Fruit fly (Drosophila melanogaster) S2 (cell line): ENCODE data around the gene CG14374.
A peak's percentile ranks its signal among the peaks of the same experiment; 100 is the strongest.

Source experiments
- CG8478 ChIP-seq: fragments of >200 bp; optimal IDR thresholded peaks from 2 replicates; lab custom pipeline; 2018
- CTCF ChIP-seq, 2 experiments: fragments of >200 bp; optimal IDR thresholded peaks; 2 replicates each; lab custom pipeline; 2018

The CG14374 gene

DNA sequence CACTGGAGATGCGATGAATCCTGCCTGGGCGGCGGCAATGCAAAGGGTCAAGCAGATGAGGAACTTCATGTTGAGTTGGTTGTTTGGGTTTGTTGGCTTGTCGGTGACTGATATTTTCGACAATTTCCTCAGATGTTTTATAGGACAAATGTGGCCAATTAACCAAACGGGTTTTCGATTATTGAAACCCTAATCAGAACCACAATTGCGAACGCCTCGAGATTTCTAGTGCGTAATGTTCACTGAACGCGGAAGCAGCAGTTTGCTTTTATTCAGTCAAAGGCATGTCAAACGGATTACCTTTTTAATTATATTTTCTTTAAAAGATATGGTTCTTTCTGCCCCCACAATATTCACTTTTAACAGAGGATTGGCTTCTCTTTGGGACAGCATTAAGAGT, at the start of gene CG14374:
Gene CG14374, minus strand, starts transcription at position 101 of the 400 bp plus-strand sequence.
- TF ChIP-seq CTCF (optimal IDR thresholded peaks at IDR 0.05; lab: Kevin White, UChicago): no peak
- no peak for TF ChIP-seq CG8478

DNA sequence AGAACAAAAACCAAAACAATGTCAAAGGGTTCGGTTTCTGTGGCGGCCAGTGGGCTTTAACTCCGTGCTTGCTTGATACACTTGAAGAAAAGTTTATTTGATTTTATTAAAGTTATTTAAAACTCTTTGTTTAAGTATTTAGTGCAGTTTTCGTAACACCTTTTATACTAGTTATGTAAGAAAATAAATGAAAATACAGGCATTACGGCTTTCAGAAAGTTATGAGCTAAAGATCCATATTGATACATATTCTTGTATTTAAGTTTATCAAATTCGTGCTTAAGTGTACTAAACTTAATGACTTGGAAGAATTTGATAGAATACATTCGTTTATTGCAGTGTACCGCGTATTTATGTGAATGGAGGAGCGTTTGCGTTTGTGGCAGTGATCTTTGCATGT, 49.5 kb upstream of the CG14374 start:
- TF ChIP-seq CTCF (optimal IDR thresholded peaks at IDR 0.05; lab: Kevin White, UChicago) (no peak), CG8478 (no peak)

DNA sequence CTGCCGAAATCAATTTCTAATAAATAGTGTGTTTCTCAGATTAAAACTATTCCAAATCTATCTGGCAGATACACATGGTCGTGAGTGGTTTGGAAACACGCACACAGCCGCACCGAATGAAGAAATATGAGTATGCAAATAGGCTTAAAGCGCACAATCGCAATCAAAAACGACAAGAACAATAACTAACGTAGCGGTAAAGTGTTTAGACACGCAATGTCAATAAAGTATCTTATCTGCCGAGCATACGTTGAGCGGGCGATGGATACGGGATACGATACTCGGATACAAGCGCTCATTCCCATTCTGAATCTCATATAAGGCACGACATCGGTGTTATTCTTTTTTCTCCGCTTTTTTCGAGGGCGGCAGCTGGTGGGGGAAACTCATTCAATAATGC, 49.1 kb upstream of the CG14374 start:
- TF ChIP-seq CG8478 (no peak), CTCF (optimal IDR thresholded peaks at IDR 0.05; lab: Kevin White, UChicago) (no peak)

DNA sequence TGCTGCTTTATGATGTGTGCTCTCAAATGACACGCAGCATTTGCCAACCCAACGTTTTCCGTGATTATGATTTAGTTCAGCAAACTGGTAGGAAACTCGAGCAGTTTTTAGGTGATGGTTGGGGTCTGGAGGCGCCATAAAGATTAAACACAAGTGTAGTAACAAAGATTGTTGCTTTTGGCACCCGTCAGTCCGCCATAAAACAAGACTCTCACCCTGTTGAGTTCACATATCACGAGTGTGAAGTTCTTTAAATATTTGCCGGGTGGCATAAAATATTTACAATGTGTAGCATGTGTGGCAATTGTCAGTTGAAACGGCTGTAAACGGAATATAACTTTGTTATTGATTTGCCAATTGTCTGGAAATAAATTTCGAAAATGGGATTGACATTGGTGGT, 44.8 kb upstream of the CG14374 start:
- TF ChIP-seq CTCF (optimal IDR thresholded peaks at IDR 0.05; lab: Kevin White, UChicago) (no peak), CG8478 (no peak)

DNA sequence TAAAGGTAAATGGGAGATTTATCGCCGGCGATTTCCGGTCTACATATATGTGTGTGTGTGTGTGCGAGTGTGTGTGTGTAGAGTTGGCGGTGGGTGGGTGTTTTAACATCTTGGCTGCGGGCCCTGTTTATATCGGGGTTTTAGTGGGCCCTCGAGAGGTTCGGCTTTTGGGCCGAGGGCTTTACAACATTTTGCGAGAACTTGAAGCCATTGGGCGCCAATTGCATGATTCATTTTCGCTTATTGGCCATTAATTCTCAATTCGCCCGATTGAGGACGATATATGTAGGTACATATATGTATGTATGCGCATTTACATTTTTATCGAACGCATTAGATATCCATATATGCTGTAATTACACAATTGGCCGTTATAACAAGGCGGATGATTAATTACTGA, 38.9 kb upstream of the CG14374 start:
- TF ChIP-seq CG8478 (no peak), CTCF (optimal IDR thresholded peaks at IDR 0.05; lab: Kevin White, UChicago) (no peak)

DNA sequence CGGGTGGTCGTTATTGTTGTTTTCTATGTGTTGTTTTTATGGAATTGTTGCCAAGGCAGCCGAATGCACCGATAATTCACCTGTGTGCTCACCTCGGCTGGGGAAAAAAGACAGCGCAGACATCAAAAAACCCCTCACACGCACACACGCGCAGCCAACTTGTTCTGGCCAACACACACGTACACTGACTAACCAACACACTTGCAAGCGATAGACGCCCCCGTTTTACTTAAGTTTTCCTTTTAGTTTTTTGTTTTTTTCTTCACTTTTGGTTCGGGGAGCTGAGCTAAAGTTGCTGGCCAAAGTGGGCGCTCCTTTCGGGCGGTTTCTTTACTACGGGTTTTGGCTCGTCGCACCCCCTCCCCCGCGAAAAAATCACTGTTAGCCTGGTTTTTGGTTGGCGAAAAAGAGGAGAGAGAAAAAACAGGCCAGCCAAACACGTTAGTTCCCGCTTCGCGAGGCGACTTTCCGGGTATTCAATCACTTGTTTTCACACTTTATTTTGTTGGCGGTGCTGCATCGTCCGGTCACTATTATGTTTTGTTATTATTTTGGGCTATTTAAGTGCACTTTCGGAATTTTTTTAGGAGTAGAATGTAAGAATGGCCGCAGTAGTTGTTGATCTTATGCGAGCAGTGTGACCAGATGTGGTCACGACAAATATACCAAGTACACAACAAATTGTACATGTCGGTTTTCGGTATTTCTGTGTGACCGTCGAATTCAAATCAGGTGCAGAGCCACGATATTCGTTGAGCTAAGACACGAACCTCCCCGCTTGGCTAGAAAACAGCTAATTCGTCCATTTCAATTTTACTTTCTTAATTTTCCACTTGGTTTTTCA, 37.6 kb upstream of the CG14374 start, which contains the start of gene yrt:
Gene yrt, minus strand, starts transcription at position 660 of the 844 bp plus-strand sequence.
- TF ChIP-seq CG8478 (no peak), CTCF (optimal IDR thresholded peaks at IDR 0.05; lab: Kevin White, UChicago) (peak; percentile 72 to 77)

DNA sequence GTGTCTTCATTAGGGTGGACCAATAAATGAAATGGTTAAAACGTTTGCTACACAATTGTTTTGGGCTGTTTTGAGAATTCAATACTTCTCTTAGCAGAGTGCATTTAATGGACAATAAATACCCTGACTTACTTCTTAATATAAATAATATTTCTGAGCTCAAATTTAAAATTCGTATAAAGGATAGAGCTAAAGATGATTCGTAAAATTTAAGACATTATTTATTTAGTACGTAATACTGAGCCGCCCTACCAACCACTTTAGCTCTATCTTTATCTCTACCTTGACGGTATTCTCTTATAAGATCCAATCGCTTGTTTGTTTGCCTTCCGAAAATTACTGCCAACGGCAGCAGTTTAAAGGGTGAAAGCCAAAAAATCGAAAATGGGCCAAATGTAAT, 36.7 kb upstream of the CG14374 start:
- TF ChIP-seq CTCF (optimal IDR thresholded peaks at IDR 0.05; lab: Kevin White, UChicago): no peak
- TF ChIP-seq CG8478: no peak

DNA sequence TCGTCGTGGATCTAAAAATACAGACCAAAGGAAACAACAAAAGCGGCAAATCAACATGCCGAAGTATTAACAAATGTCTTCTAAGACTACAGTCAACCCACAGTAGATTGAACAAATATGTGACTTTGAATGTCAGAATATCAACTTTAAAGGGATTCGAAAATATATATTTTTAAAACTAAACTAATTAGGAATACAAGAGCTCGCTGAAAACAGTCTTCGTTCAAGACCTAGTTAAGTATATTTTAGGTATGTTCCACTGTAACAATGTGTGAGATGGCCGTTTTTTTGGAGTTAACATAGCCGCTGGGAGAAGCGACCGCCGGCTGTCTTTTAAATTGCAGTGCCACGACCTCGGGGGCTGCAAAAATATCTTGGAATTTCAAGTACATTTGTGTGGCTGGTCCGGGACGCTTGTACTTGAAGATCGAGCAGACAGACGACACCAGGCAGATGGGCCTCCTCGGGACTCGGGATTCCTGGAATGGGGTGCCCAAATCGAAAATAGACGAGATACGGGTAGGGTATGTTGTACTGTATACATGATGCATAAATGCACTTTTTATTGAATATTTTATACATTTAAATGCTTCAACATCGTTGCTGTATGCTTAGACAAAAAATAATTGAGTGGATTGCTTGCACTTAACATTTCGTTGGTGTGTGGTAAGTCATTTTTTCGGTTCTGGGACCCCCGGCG, 31.6 kb upstream of the CG14374 start:
- no peak for TF ChIP-seq CTCF (optimal IDR thresholded peaks at IDR 0.05; lab: Kevin White, UChicago)
- TF ChIP-seq CG8478: no peak

DNA sequence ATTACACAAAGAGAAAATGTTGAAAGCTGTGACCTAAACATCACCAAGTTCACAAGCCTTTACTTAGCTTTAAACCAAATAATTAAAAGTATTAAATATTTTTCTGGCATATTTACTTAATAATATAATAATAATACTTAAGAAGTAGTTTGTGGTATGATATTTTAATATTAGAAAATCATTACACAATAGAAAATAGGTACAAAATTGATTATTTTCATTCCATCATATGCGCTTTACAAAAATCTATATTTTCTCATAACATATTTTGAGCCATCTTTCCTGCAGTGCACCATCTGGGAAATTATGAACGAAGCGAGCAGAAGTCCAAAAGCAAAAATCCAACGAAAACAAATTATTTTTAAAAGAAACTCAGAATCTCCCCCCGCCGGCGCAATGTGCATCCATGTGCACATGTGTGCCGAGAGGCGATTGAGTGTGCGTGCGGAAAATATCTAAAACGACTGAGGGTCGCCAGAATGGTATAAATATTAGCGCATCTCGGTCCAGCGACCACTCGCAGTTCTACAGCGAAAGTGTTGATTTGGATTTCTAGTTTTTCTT, 28.6 kb upstream of the CG14374 start, which contains the start of gene Act87E:
Gene Act87E, plus strand, starts transcription at position 514 of the 564 bp plus-strand sequence.
- no peak for TF ChIP-seq CTCF (optimal IDR thresholded peaks at IDR 0.05; lab: Kevin White, UChicago)
- no peak for TF ChIP-seq CG8478

DNA sequence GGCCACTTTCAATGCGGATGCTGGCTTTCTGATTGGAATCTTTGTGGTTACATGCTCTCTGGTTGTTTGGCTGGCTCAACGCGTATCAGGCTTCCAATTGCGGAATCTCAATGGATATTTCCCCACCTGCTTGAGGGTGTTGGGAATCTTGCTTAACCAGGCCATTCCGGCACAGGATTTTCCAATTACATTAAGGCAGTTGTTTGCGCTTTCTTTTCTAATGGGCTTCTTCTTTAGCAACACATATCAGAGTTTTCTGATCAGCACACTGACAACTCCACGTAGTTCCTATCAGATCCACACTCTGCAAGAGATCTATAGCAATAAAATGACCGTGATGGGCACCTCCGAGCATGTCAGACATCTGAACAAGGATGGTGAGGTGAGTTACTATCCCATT, 25.2 kb upstream of the CG14374 start:
- no peak for TF ChIP-seq CTCF (optimal IDR thresholded peaks at IDR 0.05; lab: Kevin White, UChicago)
- TF ChIP-seq CG8478: no peak

DNA sequence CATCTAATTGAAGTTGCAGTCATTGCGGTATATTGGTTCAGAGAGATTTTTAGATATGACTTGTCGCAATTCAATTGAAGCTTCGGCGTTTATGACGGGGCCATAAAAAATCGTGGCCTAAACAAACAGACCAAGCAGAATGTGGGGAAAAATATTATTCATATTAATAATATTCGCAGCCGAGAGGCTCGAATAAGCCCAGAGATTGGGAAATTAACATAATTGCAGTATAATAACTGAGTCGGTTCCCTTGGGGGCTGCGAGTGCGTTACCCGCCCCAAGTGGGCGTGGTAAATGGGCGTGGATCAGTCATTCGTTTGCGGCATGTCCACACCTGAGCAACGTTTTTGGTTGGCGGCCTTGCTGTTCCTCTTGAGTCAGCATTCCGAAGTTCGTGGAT, 23.0 kb upstream of the CG14374 start, which contains the start of gene Ir87a:
Gene Ir87a, plus strand, starts transcription at position 301 of the 400 bp plus-strand sequence.
- no peak for TF ChIP-seq CG8478
- TF ChIP-seq CTCF (optimal IDR thresholded peaks at IDR 0.05; lab: Kevin White, UChicago): no peak

DNA sequence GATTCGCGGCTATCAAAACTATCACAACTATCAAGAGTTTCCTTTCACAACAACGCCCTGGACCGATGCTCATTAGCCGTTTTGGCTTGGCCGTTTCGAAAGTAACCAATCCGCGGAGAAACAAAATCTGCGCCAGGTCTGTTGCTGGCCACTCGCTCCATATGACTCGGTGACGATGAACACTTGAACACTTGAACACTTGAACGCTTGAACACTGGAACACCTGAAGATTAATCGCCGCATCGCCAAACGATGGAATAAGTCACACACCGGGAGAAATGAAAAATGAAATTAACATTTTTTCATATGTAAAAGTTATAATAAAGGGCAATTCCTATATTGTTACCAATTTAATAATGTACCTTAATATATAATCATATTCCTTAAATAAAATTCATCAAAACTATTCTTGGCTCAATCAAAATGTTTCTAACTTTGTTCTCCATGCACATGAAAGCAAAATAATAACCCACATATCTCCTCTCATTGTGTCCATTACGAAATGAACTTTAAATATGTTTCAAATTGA, 20.2 kb upstream of the CG14374 start:
- TF ChIP-seq CTCF (optimal IDR thresholded peaks at IDR 0.05; lab: Kevin White, UChicago): no peak
- no peak for TF ChIP-seq CG8478

DNA sequence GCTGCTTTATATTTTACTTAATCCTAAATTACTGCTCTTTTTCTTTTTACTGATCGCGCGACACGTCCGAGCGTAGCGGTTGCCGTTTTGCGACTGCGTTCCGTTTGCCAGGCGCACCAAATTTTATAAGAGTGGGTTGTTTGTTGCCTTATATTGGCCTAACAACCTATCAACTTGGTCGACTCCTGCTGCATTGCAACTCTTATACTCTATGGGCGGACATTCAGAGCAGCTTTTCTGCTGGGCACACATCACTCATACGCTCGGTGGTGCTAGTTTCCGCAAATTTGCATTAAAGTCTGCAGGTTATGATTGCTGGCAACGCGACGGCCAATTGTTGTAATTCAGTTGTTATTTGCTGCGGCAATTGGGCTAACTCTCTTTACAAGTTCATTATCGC, 18.2 kb upstream of the CG14374 start, which contains the start of gene yellow-e:
Gene yellow-e, minus strand, starts transcription at position 101 of the 400 bp plus-strand sequence.
- TF ChIP-seq CTCF (optimal IDR thresholded peaks at IDR 0.05; lab: Kevin White, UChicago) (no peak), CG8478 (no peak)

DNA sequence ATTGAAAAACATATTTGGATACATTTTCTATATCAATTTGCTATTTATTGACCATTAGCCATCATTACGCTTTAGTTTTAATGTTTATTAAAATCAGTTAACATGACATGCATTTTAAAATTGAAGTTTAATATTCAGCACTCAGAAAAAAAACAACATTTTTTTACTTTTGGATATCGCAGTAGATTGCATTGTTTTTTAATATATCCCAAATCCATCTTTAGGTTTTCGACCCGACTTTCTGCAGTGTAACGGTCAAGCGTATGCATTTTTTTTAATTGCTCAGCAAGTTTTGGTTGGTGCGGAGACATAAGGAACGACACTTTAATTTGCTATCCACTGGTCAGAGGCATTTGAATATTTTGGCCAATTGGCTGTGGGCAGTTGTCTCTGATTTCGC, 15.8 kb upstream of the CG14374 start:
- TF ChIP-seq CG8478 (no peak), CTCF (optimal IDR thresholded peaks at IDR 0.05; lab: Kevin White, UChicago) (no peak)

DNA sequence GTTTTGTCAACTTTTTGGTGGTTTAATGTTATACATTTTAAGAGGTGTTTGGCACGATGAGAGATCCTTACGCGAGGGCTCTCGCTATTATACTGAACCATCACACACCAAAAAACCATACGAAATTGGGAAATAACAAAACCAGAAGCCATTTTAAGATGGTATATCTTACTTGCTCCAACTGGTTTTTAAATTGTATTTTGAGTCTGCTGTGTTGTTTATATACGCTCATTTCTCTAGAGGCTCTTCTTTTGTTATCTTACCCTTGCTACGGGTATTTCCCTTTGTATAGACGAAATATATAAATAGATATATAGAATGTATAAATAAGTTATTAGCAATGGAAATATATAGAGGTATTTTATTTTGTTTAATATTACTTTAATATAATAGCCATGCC, 10.0 kb upstream of the CG14374 start, which contains the start of gene yellow-e2:
Gene yellow-e2, minus strand, starts transcription at position 101 of the 400 bp plus-strand sequence.
- TF ChIP-seq CG8478: no peak
- no peak for TF ChIP-seq CTCF (optimal IDR thresholded peaks at IDR 0.05; lab: Kevin White, UChicago)
